Worm (Caenorhabditis elegans) whole organism, L3 larva: ENCODE data around the gene srg-69.
A peak's percentile ranks its signal among the peaks of the same experiment; 100 is the strongest.

ENCODE experiments used
- ZK546.5 ChIP-seq: sonication (generic microtip); optimal IDR thresholded peaks from 2 replicates; lab custom pipeline; 2017; ENCODE audit warnings: missing biosample characterization, missing genetic modification characterization
- aly-2 ChIP-seq: fragments of 150-350 bp; optimal IDR thresholded peaks from 2 replicates; lab custom pipeline; 2014; ENCODE audit warnings: missing biosample characterization, missing genetic modification characterization
- elt-3 ChIP-seq, 3 experiments: fragments of 150-350 bp in 1 of 3; sonication (generic microtip) in 2 of 3; optimal IDR thresholded peaks; 2 replicates in 2 of 3; 4 replicates in 1 of 3; lab custom pipeline; 2014 to 2017; ENCODE audit warnings: missing biosample characterization in 3 of 3, missing genetic modification characterization in 3 of 3
- nhr-28 ChIP-seq: fragments of 150-350 bp; optimal IDR thresholded peaks from 2 replicates; lab custom pipeline; 2014; ENCODE audit warnings: missing biosample characterization, missing genetic modification characterization
- pha-4 ChIP-seq: fragments of 150-350 bp; optimal IDR thresholded peaks from 2 replicates; lab custom pipeline; 2014; ENCODE audit warnings: missing biosample characterization, missing genetic modification reagents, missing genetic modification characterization

ce11 chrII:5389831-5390323 lies 34.4 kb downstream of the srg-69 start, which contains the start of gene ndx-6:
- TF ChIP-seq nhr-28 (no peak), aly-2 (tag; lab: Kevin White, UChicago) (peak; percentile 5), pha-4 (tag; lab: Kevin White, UChicago) (peak; percentile 90), elt-3 (tag; optimal IDR thresholded peaks at IDR 0.05; lab: Kevin White, UChicago) (no peak), ZK546.5 (no peak)
